Fruit fly (Drosophila melanogaster): Measurements from ENCODE around the gene FER.

Gene FER

DNA sequence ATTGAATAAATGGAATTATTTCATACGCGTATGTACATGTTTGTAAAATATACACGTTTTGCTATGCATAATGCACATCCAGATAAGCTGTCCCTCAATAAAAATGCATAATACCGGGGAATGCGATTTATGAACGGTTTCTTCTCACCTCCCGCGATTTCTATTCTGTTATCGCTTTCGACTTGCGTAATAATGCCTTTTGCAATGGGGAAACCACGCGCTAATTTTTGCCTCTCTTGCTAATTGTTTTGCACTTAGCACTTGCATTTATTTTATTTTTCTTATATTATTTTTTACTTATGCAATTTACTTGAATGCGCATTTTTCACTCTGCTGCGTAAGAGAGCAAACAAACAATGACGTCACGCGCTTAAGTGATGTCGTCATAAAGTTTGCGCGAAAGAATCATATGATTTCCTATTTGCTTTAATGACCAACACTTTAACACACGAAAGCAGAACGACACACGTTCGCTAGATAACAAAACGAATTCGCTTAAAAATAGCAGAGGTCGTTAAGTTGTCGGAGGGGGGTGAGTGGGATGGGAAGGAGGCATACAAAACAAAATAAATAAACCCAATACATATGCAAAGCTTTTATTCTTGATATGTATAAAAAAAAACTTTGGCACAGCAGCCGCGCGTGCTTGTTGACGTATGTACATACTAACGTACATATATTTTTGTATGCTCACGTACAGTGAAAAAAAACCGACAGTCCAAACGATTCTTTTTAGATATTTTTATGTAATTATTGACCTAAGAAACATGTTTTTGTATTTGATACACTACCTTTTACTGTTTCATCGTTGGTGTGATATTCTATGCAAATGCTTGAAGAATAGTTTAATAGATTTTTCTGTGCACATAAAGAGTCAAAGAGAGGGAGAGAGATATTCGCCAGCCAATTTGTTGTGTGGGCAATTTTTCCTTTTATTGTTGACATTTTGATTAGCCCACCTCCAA lies 42.6 kb downstream of the FER start (continued):
- TF ChIP-seq gcm2 (GFP tag; optimal IDR thresholded peaks at IDR 0.05) = peak; percentile 33
- peak; percentile 69 for TF ChIP-seq CG17568 (GFP tag; optimal IDR thresholded peaks at IDR 0.05)
- peak; percentile 77 for TF ChIP-seq CG6765 (GFP tag; optimal IDR thresholded peaks at IDR 0.05)
- no peak for TF ChIP-seq CG12299 (tag; optimal IDR thresholded peaks at IDR 0.05)
- peak; percentile 43 to 73 for TF ChIP-seq Pdp1 (GFP tag; optimal IDR thresholded peaks at IDR 0.05)
- no peak for TF ChIP-seq ttk (GFP tag; IDR thresholded peaks at IDR 0.05)
- no peak for TF ChIP-seq bowl (GFP tag; IDR thresholded peaks at IDR 0.05)
- peak; percentile 66 for TF ChIP-seq CG34376 (GFP tag; optimal IDR thresholded peaks at IDR 0.05)
- peak; percentile 70 for TF ChIP-seq sug (tag; optimal IDR thresholded peaks at IDR 0.05)
- no peak for TF ChIP-seq pita (GFP tag; optimal IDR thresholded peaks at IDR 0.05)
- no peak for TF ChIP-seq CG11456 (GFP tag; IDR thresholded peaks at IDR 0.05)
- no peak for TF ChIP-seq esg (GFP tag; conservative IDR thresholded peaks at IDR 0.05)
- peak; percentile 20 for TF ChIP-seq Atf3 (GFP tag; optimal IDR thresholded peaks at IDR 0.05)
- no peak for TF ChIP-seq CG42726 (GFP tag; IDR thresholded peaks at IDR 0.05; ENCODE audit: partially characterized antibody)
- no peak for TF ChIP-seq yki (optimal IDR thresholded peaks at IDR 0.05)
- TF ChIP-seq mam (GFP tag; optimal IDR thresholded peaks at IDR 0.05) = peak; percentile 70
- TF ChIP-seq TFAM (GFP tag; optimal IDR thresholded peaks at IDR 0.05) = no peak
- no peak for TF ChIP-seq lbe (GFP tag; optimal IDR thresholded peaks at IDR 0.05)
- no peak for TF ChIP-seq eve (GFP tag; optimal IDR thresholded peaks at IDR 0.05)
- peak; percentile 76 for TF ChIP-seq sd (tag; optimal IDR thresholded peaks at IDR 0.05)
- TF ChIP-seq gfzf (GFP tag; optimal IDR thresholded peaks at IDR 0.05) = no peak
- TF ChIP-seq Ets65A (GFP tag) = peak; percentile 78
- no peak for TF ChIP-seq gt (GFP tag; IDR thresholded peaks at IDR 0.05)
- no peak for TF ChIP-seq CG15073 (GFP tag; optimal IDR thresholded peaks at IDR 0.05)
- no peak for TF ChIP-seq ham (GFP tag; IDR thresholded peaks at IDR 0.05)
- peak; percentile 46 for TF ChIP-seq CG1602 (GFP tag; optimal IDR thresholded peaks at IDR 0.05)
- no peak for TF ChIP-seq CG16813 (GFP tag; IDR thresholded peaks at IDR 0.05; ENCODE audit: partially characterized antibody)
- no peak for TF ChIP-seq Optix (GFP tag; IDR thresholded peaks at IDR 0.05)
- peak; percentile 76 for TF ChIP-seq Fer1 (GFP tag; optimal IDR thresholded peaks at IDR 0.05)
- peak; percentile 23 for TF ChIP-seq CG1647 (GFP tag; optimal IDR thresholded peaks at IDR 0.05)
- peak; percentile 84 for TF ChIP-seq B-H2 (GFP tag; optimal IDR thresholded peaks at IDR 0.05)
- TF ChIP-seq CG6254 (GFP tag; optimal IDR thresholded peaks at IDR 0.05) = no peak
- no peak for TF ChIP-seq CG8281 (tag; optimal IDR thresholded peaks at IDR 0.05)
- TF ChIP-seq run (tag; optimal IDR thresholded peaks at IDR 0.05) = no peak
- TF ChIP-seq unc-4 (GFP tag; IDR thresholded peaks at IDR 0.05; ENCODE audit: partially characterized antibody) = no peak
- no peak for TF ChIP-seq ap (GFP tag; IDR thresholded peaks at IDR 0.05)
- TF ChIP-seq Nf-YC (tag; optimal IDR thresholded peaks at IDR 0.05) = peak; percentile 16
- TF ChIP-seq CG9876 (GFP tag; optimal IDR thresholded peaks at IDR 0.05) = peak; percentile 24
- no peak for TF ChIP-seq CG1832 (GFP tag; optimal IDR thresholded peaks at IDR 0.05)
- peak; percentile 4 for TF ChIP-seq sima (GFP tag; optimal IDR thresholded peaks at IDR 0.05)
- TF ChIP-seq btn (GFP tag; optimal IDR thresholded peaks at IDR 0.05) = no peak
- no peak for TF ChIP-seq CG2875 (GFP tag; optimal IDR thresholded peaks at IDR 0.05)
- TF ChIP-seq CG18599 (GFP tag; optimal IDR thresholded peaks at IDR 0.05) = peak; percentile 87
- TF ChIP-seq slou (GFP tag; optimal IDR thresholded peaks at IDR 0.05) = no peak
- TF ChIP-seq NC2α (GFP tag; optimal IDR thresholded peaks at IDR 0.05) = peak; percentile 35
- peak; percentile 55; the same call in 1 of the 3 replicates for TF ChIP-seq CG7357 (GFP tag; IDR thresholded peaks at IDR 0.05)
- TF ChIP-seq Oaz (GFP tag; IDR thresholded peaks at IDR 0.05) = no peak
- TF ChIP-seq slbo (GFP tag; IDR thresholded peaks at IDR 0.05) = no peak
- peak; percentile 77 for TF ChIP-seq Hmr (GFP tag; optimal IDR thresholded peaks at IDR 0.05)

All from whole organism, embryonic.